Fruit fly (Drosophila melanogaster): Measurements from ENCODE around the gene beg.

beg gene

dm6 chr3L:17042297-17042921, 6.9 kb downstream of the beg start, which contains the start of the genes scaf6 and Papst2 (continued):
- TF ChIP-seq wdn (GFP tag; IDR thresholded peaks at IDR 0.05) (no peak), mirr (GFP tag; optimal IDR thresholded peaks at IDR 0.05) (no peak), CG1647 (GFP tag; optimal IDR thresholded peaks at IDR 0.05) (no peak), Nf-YC (tag; optimal IDR thresholded peaks at IDR 0.05) (no peak), CG4820 (GFP tag; optimal IDR thresholded peaks at IDR 0.05) (no peak), al (GFP tag; IDR thresholded peaks at IDR 0.05) (no peak), br (optimal IDR thresholded peaks at IDR 0.05) (no peak), CG4617 (GFP tag; optimal IDR thresholded peaks at IDR 0.05; ENCODE audit: borderline replicate concordance) (peak; percentile 82), CG32532 (GFP tag; IDR thresholded peaks at IDR 0.05) (peak; percentile 8; the same call in 1 of the 2 replicates), CG17912 (GFP tag; optimal IDR thresholded peaks at IDR 0.05) (no peak), CG10462 (GFP tag; optimal IDR thresholded peaks at IDR 0.05) (no peak), CG12104 (GFP tag; optimal IDR thresholded peaks at IDR 0.05) (peak; percentile 10), CG10366 (GFP tag; IDR thresholded peaks at IDR 0.05) (no peak), slbo (GFP tag; IDR thresholded peaks at IDR 0.05) (no peak), vfl (GFP tag; optimal IDR thresholded peaks at IDR 0.05) (no peak), ems (GFP tag; optimal IDR thresholded peaks at IDR 0.05) (no peak), CG1233 (GFP tag; optimal IDR thresholded peaks at IDR 0.05) (no peak), ash1 (GFP tag; optimal IDR thresholded peaks at IDR 0.05) (no peak), Ravus (GFP tag; IDR thresholded peaks at IDR 0.05) (no peak), CG10431 (GFP tag; optimal IDR thresholded peaks at IDR 0.05) (no peak), bowl (GFP tag; IDR thresholded peaks at IDR 0.05) (no peak), D19A (tag; optimal IDR thresholded peaks at IDR 0.05) (no peak), tna (GFP tag; IDR thresholded peaks at IDR 0.05; ENCODE audit: partially characterized antibody) (no peak), CG8944 (GFP tag; optimal IDR thresholded peaks at IDR 0.05) (no peak), Ets65A (GFP tag) (no peak), YL-1 (GFP tag; optimal IDR thresholded peaks at IDR 0.05) (peak; percentile 85), sens-2 (GFP tag; IDR thresholded peaks at IDR 0.05) (no peak), CG14965 (GFP tag; optimal IDR thresholded peaks at IDR 0.05; ENCODE audit: borderline replicate concordance) (no peak), CG33557 (GFP tag; optimal IDR thresholded peaks at IDR 0.05) (no peak), h (optimal IDR thresholded peaks at IDR 0.05) (no peak), HLHmδ (GFP tag; optimal IDR thresholded peaks at IDR 0.05) (no peak), sug (tag; optimal IDR thresholded peaks at IDR 0.05) (peak; percentile 12), CG7786 (GFP tag; optimal IDR thresholded peaks at IDR 0.05) (no peak), CG9797 (GFP tag; optimal IDR thresholded peaks at IDR 0.05) (peak; percentile 82), ttk (GFP tag; IDR thresholded peaks at IDR 0.05) (no peak), ftz-f1 (GFP tag; optimal IDR thresholded peaks at IDR 0.05) (no peak), CG12071 (GFP tag; optimal IDR thresholded peaks at IDR 0.05) (no peak), CG11398 (GFP tag; optimal IDR thresholded peaks at IDR 0.05) (no peak), CG10959 (GFP tag; IDR thresholded peaks at IDR 0.05) (no peak), Hsf (GFP tag; optimal IDR thresholded peaks at IDR 0.05) (no peak), oc (tag; optimal IDR thresholded peaks at IDR 0.05) (no peak), sr (GFP tag; IDR thresholded peaks at IDR 0.05) (no peak), Trl (optimal IDR thresholded peaks at IDR 0.05) (peak in 1 of 2 experiments; percentile 38), Trl (GFP tag; optimal IDR thresholded peaks at IDR 0.05) (no peak), CG4707 (GFP tag; optimal IDR thresholded peaks at IDR 0.05) (no peak), Bgb (GFP tag; IDR thresholded peaks at IDR 0.05; ENCODE audit: partially characterized antibody) (peak; percentile 52; the same call in 1 of the 2 replicates), Neu2 (GFP tag; optimal IDR thresholded peaks at IDR 0.05; ENCODE audit: borderline replicate concordance) (no peak), tll (GFP tag; optimal IDR thresholded peaks at IDR 0.05) (peak in 1 of 2 experiments; percentile 24), bigmax (GFP tag; optimal IDR thresholded peaks at IDR 0.05) (no peak), CG18476 (GFP tag; optimal IDR thresholded peaks at IDR 0.05) (no peak), chm (GFP tag; IDR thresholded peaks at IDR 0.05) (no peak), gcm (GFP tag; optimal IDR thresholded peaks at IDR 0.05) (peak; percentile 29)

All from whole organism, embryonic.